Worm (Caenorhabditis elegans) whole organism, L2 larva: ENCODE results near the gene K10D11.7.
A peak's percentile ranks its signal among the peaks of the same experiment; 100 is the strongest.

ENCODE experiments used
- C34F6.9 ChIP-seq: fragments of 150-350 bp; optimal IDR thresholded peaks from 2 replicates; lab custom pipeline; 2014; ENCODE audit warnings: missing biosample characterization, missing genetic modification characterization
- R02D3.7 ChIP-seq: fragments of 150-350 bp; optimal IDR thresholded peaks from 2 replicates; lab custom pipeline; 2014; ENCODE audit warnings: missing biosample characterization, missing genetic modification characterization
- alr-1 ChIP-seq: fragments of 150-350 bp; optimal IDR thresholded peaks from 2 replicates; lab custom pipeline; 2014; ENCODE audit warnings: missing biosample characterization, missing genetic modification characterization
- ama-1 ChIP-seq: fragments of 150-350 bp; optimal IDR thresholded peaks from 2 replicates; lab custom pipeline; 2018; ENCODE audit warnings: inconsistent platforms
- blmp-1 ChIP-seq: sonication (generic microtip); optimal IDR thresholded peaks from 2 replicates; lab custom pipeline; 2017; ENCODE audit warnings: missing genetic modification characterization, mild to moderate bottlenecking, missing compliant biosample characterization, antibody characterized with exemption, moderate library complexity; ENCODE audit not compliant: insufficient read depth
- ceh-16 ChIP-seq: fragments of 150-350 bp; optimal IDR thresholded peaks from 2 replicates; lab custom pipeline; 2014; ENCODE audit warnings: missing biosample characterization, missing genetic modification characterization
- ceh-82 ChIP-seq: fragments of 150-350 bp; optimal IDR thresholded peaks from 2 replicates; lab custom pipeline; 2014; ENCODE audit warnings: missing biosample characterization, missing genetic modification characterization
- dmd-4 ChIP-seq: sonication (generic microtip); optimal IDR thresholded peaks from 2 replicates; lab custom pipeline; 2017; ENCODE audit warnings: missing biosample characterization, missing genetic modification characterization
- egl-27 ChIP-seq: sonication (generic microtip); optimal IDR thresholded peaks from 3 replicates; lab custom pipeline; 2017; ENCODE audit warnings: missing biosample characterization, missing genetic modification reagents, missing genetic modification characterization
- elt-1 ChIP-seq: fragments of 150-350 bp; optimal IDR thresholded peaks from 2 replicates; lab custom pipeline; 2014; ENCODE audit warnings: missing biosample characterization, missing genetic modification characterization
- elt-3 ChIP-seq: sonication (generic microtip); optimal IDR thresholded peaks from 2 replicates; lab custom pipeline; 2017; ENCODE audit warnings: missing biosample characterization, missing genetic modification characterization
- fos-1 ChIP-seq: fragments of 150-350 bp; optimal IDR thresholded peaks from 2 replicates; lab custom pipeline; 2014; ENCODE audit warnings: missing biosample characterization, missing genetic modification characterization
- lin-11 ChIP-seq: fragments of 150-350 bp; sonication (generic microtip); optimal IDR thresholded peaks from 2 replicates; lab custom pipeline; 2014; ENCODE audit warnings: missing biosample characterization, missing genetic modification characterization, inconsistent platforms, mixed read lengths
- lin-13 ChIP-seq: fragments of 150-350 bp; optimal IDR thresholded peaks from 2 replicates; lab custom pipeline; 2014; ENCODE audit warnings: missing biosample characterization, missing genetic modification reagents, missing genetic modification characterization
- lin-39 ChIP-seq: fragments of 150-350 bp; optimal IDR thresholded peaks from 2 replicates; lab custom pipeline; 2014; ENCODE audit warnings: missing biosample characterization, missing genetic modification reagents, missing genetic modification characterization
- mab-5 ChIP-seq: fragments of 150-350 bp; optimal IDR thresholded peaks from 2 replicates; lab custom pipeline; 2014; ENCODE audit warnings: missing biosample characterization, missing genetic modification characterization
- mbf-1 ChIP-seq: sonication (generic microtip); optimal IDR thresholded peaks from 2 replicates; lab custom pipeline; 2017; ENCODE audit warnings: missing biosample characterization, missing genetic modification characterization
- nhr-11 ChIP-seq: fragments of 150-350 bp; optimal IDR thresholded peaks from 2 replicates; lab custom pipeline; 2014; ENCODE audit warnings: missing biosample characterization, missing genetic modification characterization
- nhr-129 ChIP-seq: fragments of 150-350 bp; optimal IDR thresholded peaks from 2 replicates; lab custom pipeline; 2014; ENCODE audit warnings: missing biosample characterization, missing genetic modification characterization
- nhr-23 ChIP-seq: fragments of 150-350 bp; optimal IDR thresholded peaks from 2 replicates; lab custom pipeline; 2014; ENCODE audit warnings: missing biosample characterization, missing genetic modification reagents, missing genetic modification characterization
- nhr-77 ChIP-seq: fragments of 150-350 bp; optimal IDR thresholded peaks from 2 replicates; lab custom pipeline; 2014; ENCODE audit warnings: missing biosample characterization, missing genetic modification characterization
- sem-4 ChIP-seq: fragments of 150-350 bp; optimal IDR thresholded peaks from 2 replicates; lab custom pipeline; 2014; ENCODE audit warnings: missing biosample characterization, missing genetic modification reagents, missing genetic modification characterization
- sma-3 ChIP-seq: sonication (generic microtip); optimal IDR thresholded peaks from 2 replicates; lab custom pipeline; 2016; ENCODE audit warnings: missing genetic modification reagents, missing genetic modification characterization, missing compliant biosample characterization
- sma-9 ChIP-seq, 2 experiments: fragments of 150-350 bp in 1 of 2; sonication (generic microtip) in 1 of 2; optimal IDR thresholded peaks; 2 replicates each; lab custom pipeline; 2014 to 2016; ENCODE audit warnings: missing genetic modification characterization in 2 of 2, mild to moderate bottlenecking in 1 of 2, missing biosample characterization in 1 of 2, missing compliant biosample characterization in 1 of 2, missing genetic modification reagents in 1 of 2, moderate library complexity in 1 of 2
- snpc-4 ChIP-seq: fragments of 150-350 bp; optimal IDR thresholded peaks from 2 replicates; lab custom pipeline; 2014; ENCODE audit warnings: missing biosample characterization, missing genetic modification characterization
- unc-39 ChIP-seq: fragments of 150-350 bp; optimal IDR thresholded peaks from 2 replicates; lab custom pipeline; 2014; ENCODE audit warnings: missing biosample characterization, missing genetic modification characterization
- unc-55 ChIP-seq: fragments of 150-350 bp; sonication (generic microtip); optimal IDR thresholded peaks from 3 replicates; lab custom pipeline; 2014; ENCODE audit warnings: missing biosample characterization, missing genetic modification reagents, missing genetic modification characterization
- zag-1 ChIP-seq: fragments of 150-350 bp; optimal IDR thresholded peaks from 2 replicates; lab custom pipeline; 2014; ENCODE audit warnings: missing biosample characterization, missing genetic modification characterization
- ztf-1 ChIP-seq: fragments of 200-800 bp; sonication (Bioruptor generic); conservative IDR thresholded peaks from 2 replicates; pipeline ENCODE4 v1.3.6; 2022; ENCODE audit warnings: missing genetic modification characterization, missing compliant biosample characterization
- ztf-11 ChIP-seq: sonication (generic microtip); optimal IDR thresholded peaks from 2 replicates; lab custom pipeline; 2017; ENCODE audit warnings: missing biosample characterization, missing genetic modification characterization

The K10D11.7 gene

ce11 chrIV:12999087-12999486 lies 3.3 kb upstream of the K10D11.7 start:
- TF ChIP-seq nhr-23 (tag; lab: Kevin White, UChicago) (no peak), nhr-11 (no peak), unc-39 (tag; lab: Kevin White, UChicago) (no peak), elt-3 (no peak), ama-1 (no peak), C34F6.9 (tag; lab: Kevin White, UChicago) (no peak), nhr-77 (no peak)
- TF ChIP-seq, all 48 proteins: peak for 0

ce11 chrIV:12997560-12997959 lies 1.8 kb upstream of the K10D11.7 start:
- TF ChIP-seq nhr-129 (tag; lab: Kevin White, UChicago) = peak; percentile 34
- peak; percentile 47 for TF ChIP-seq sma-9 (GFP tag; optimal IDR thresholded peaks at IDR 0.05; lab: Kevin White, UChicago)
- TF ChIP-seq sma-9 (tag; optimal IDR thresholded peaks at IDR 0.05; lab: Kevin White, UChicago) = no peak
- no peak for TF ChIP-seq ama-1
- TF ChIP-seq blmp-1 = peak; percentile 10

- TF ChIP-seq ztf-1 (no peak), mab-5 (tag; lab: Kevin White, UChicago) (no peak), sem-4 (tag; lab: Kevin White, UChicago) (no peak), ceh-82 (no peak), unc-39 (tag; lab: Kevin White, UChicago) (no peak), R02D3.7 (tag; lab: Kevin White, UChicago) (no peak), ztf-11 (tag; lab: Kevin White, UChicago) (no peak), snpc-4 (tag; lab: Kevin White, UChicago) (no peak)
Observed at ce11 chrIV:12994376-12994775, 1.4 kb downstream of the K10D11.7 start, which contains the start of gene K10D11.4. K10D11.4 (minus strand) TSS chrIV:12994476.

- TF ChIP-seq sem-4 (tag; lab: Kevin White, UChicago) (no peak), fos-1 (peak; percentile 94)
Observed at ce11 chrIV:12991629-12992028, 4.2 kb downstream of the K10D11.7 start, which contains the start of gene K10D11.5. K10D11.5 (minus strand) TSS chrIV:12991843.

- no peak for TF ChIP-seq C34F6.9 (tag; lab: Kevin White, UChicago)
Observed at ce11 chrIV:12990638-12991037, 5.1 kb downstream of the K10D11.7 start.

- no peak for TF ChIP-seq ceh-16 (tag; lab: Kevin White, UChicago)
- TF ChIP-seq dmd-4 (tag; lab: Kevin White, UChicago) = no peak
- no peak for TF ChIP-seq nhr-77
- no peak for TF ChIP-seq mbf-1 (tag; lab: Kevin White, UChicago)
- TF ChIP-seq fos-1 = peak; percentile 7
- TF ChIP-seq, all 48 proteins: peak for 1
Observed at ce11 chrIV:12989355-12989754, 6.4 kb downstream of the K10D11.7 start, which contains the start of gene K10D11.6. K10D11.6 (minus strand) TSS chrIV:12989455.

ce11 chrIV:12985961-12986360 lies 9.8 kb downstream of the K10D11.7 start, which contains the start of gene K10D11.3:
K10D11.3 (minus strand) TSS chrIV:12986134.
- TF ChIP-seq fos-1 = peak; percentile 64
- TF ChIP-seq nhr-23 (tag; lab: Kevin White, UChicago) = no peak

ce11 chrIV:12978307-12979036 lies 17.3 kb downstream of the K10D11.7 start, which contains the start of gene K10D11.2:
K10D11.2 (plus strand) TSS chrIV:12978986.
- TF ChIP-seq sma-9 (GFP tag; optimal IDR thresholded peaks at IDR 0.05; lab: Kevin White, UChicago) (peak; percentile 34), sma-9 (tag; optimal IDR thresholded peaks at IDR 0.05; lab: Kevin White, UChicago) (no peak), fos-1 (peak; percentile 46), egl-27 (no peak)
- TF ChIP-seq, all 48 proteins: peak for 2

ce11 chrIV:12977650-12978049 lies 18.1 kb downstream of the K10D11.7 start:
- TF ChIP-seq elt-1 (tag; lab: Kevin White, UChicago) = no peak
- no peak for TF ChIP-seq nhr-129 (tag; lab: Kevin White, UChicago)
- no peak for TF ChIP-seq alr-1 (tag; lab: Kevin White, UChicago)
- no peak for TF ChIP-seq sma-3 (GFP tag; lab: Kevin White, UChicago)
- no peak for TF ChIP-seq unc-55 (GFP tag; lab: Kevin White, UChicago)
- TF ChIP-seq lin-13 (GFP tag; lab: Kevin White, UChicago) = no peak
- no peak for TF ChIP-seq zag-1 (tag; lab: Kevin White, UChicago)
- no peak for TF ChIP-seq unc-39 (tag; lab: Kevin White, UChicago)
- TF ChIP-seq ceh-16 (tag; lab: Kevin White, UChicago) = no peak
- no peak for TF ChIP-seq mbf-1 (tag; lab: Kevin White, UChicago)
- no peak for TF ChIP-seq lin-39 (tag; lab: Kevin White, UChicago)
- no peak for TF ChIP-seq lin-11 (tag; lab: Kevin White, UChicago)
